Worm (Caenorhabditis elegans): Measurements from ENCODE around the gene R02C2.1.

DNA sequence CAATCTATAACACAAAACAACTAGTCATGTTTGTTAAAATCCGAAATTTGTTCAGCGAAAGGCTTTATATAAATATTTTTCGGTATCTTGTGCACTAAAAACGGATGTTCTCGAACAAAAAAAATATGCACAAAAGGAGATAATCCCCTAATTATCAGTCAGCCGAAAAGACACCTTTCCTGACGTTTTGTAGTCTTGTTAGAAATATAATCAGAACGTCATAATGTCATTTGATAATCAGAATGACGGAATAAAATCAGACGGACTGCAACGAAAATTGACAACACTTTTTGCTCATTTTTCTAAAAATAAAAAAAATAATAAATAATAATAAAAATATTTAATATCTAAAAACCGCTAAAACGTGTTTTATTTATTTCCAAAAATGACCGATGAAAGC, 46.0 kb upstream of the R02C2.1 start:
- TF ChIP-seq ama-1 (optimal IDR thresholded peaks at IDR 0.05) = no peak
- no peak for TF ChIP-seq aly-1 (tag; optimal IDR thresholded peaks at IDR 0.05)
- TF ChIP-seq hnd-1 (tag; optimal IDR thresholded peaks at IDR 0.05) = no peak
